Fruit fly (Drosophila melanogaster) whole organism: ENCODE results near the gene ATP8B.

Experiments
- Dll ChIP-seq: fragments of >200 bp; optimal IDR thresholded peaks from 2 replicates; lab custom pipeline; 2017
- EcR ChIP-seq, 2 experiments: fragments of >200 bp; optimal IDR thresholded peaks; 2 replicates each; lab custom pipeline; 2017; ENCODE audit warnings: missing biosample characterization in 2 of 2, missing genetic modification characterization in 2 of 2, missing genetic modification reagents in 2 of 2
- pan ChIP-seq: fragments of >200 bp; optimal IDR thresholded peaks from 2 replicates; lab custom pipeline; 2017
- psq ChIP-seq: fragments of >200 bp; optimal IDR thresholded peaks from 2 replicates; lab custom pipeline; 2017
- usp ChIP-seq: fragments of >200 bp; optimal IDR thresholded peaks from 2 replicates; lab custom pipeline; 2017; ENCODE audit warnings: missing biosample characterization, missing genetic modification characterization, mixed read lengths

dm6 chr3R:12080370-12080968 lies 9.9 kb downstream of the ATP8B start:
- TF ChIP-seq pan (lab: Kevin White, UChicago) (no peak), psq (no peak), EcR (GFP tag; optimal IDR thresholded peaks at IDR 0.05; lab: Kevin White, UChicago) (no peak), usp (GFP tag; lab: Kevin White, UChicago) (no peak), Dll (lab: Kevin White, UChicago) (no peak)
